Fruit fly (Drosophila melanogaster): ENCODE measurements around the gene smo.

smo gene

DNA sequence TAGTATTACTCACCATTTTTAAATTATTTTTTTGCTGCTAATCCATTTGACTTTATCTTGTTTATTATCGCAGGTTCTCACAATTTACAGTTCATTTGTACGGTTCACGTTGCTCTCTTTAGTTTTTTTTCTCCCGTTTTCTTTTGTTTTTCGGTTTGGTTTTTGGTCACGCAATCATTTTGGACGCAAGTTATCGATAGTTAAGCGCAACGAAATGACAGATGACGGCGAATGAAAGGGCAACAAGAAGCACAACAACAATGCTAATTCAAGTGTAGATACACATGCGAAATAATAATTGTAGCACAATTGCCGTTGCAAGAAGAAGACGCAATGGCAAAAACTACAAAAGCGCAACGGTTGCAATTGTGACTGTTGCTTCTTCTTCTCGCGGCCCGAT lies 28.8 kb upstream of the smo start:
- TF ChIP-seq CG9948 (tag; optimal IDR thresholded peaks at IDR 0.05) = no peak
- TF ChIP-seq CG10348 (GFP tag; IDR thresholded peaks at IDR 0.05) = no peak
- no peak for TF ChIP-seq Ets98B (GFP tag; IDR thresholded peaks at IDR 0.05)
- TF ChIP-seq D1 (tag; optimal IDR thresholded peaks at IDR 0.05) = no peak
- TF ChIP-seq CG17806 (tag; optimal IDR thresholded peaks at IDR 0.05) = no peak
- no peak for TF ChIP-seq CG15710 (tag; optimal IDR thresholded peaks at IDR 0.05)
- TF ChIP-seq fd96Ca (GFP tag; IDR thresholded peaks at IDR 0.05) = no peak
- no peak for TF ChIP-seq Snoo (tag; optimal IDR thresholded peaks at IDR 0.05)
- no peak for TF ChIP-seq CG12605 (GFP tag; IDR thresholded peaks at IDR 0.05)
- no peak for TF ChIP-seq CG4496 (GFP tag; IDR thresholded peaks at IDR 0.05)
- no peak for TF ChIP-seq gl (tag; optimal IDR thresholded peaks at IDR 0.05)
- no peak for TF ChIP-seq CG14655 (GFP tag; optimal IDR thresholded peaks at IDR 0.05)
- no peak for TF ChIP-seq CG8301 (tag; optimal IDR thresholded peaks at IDR 0.05)

DNA sequence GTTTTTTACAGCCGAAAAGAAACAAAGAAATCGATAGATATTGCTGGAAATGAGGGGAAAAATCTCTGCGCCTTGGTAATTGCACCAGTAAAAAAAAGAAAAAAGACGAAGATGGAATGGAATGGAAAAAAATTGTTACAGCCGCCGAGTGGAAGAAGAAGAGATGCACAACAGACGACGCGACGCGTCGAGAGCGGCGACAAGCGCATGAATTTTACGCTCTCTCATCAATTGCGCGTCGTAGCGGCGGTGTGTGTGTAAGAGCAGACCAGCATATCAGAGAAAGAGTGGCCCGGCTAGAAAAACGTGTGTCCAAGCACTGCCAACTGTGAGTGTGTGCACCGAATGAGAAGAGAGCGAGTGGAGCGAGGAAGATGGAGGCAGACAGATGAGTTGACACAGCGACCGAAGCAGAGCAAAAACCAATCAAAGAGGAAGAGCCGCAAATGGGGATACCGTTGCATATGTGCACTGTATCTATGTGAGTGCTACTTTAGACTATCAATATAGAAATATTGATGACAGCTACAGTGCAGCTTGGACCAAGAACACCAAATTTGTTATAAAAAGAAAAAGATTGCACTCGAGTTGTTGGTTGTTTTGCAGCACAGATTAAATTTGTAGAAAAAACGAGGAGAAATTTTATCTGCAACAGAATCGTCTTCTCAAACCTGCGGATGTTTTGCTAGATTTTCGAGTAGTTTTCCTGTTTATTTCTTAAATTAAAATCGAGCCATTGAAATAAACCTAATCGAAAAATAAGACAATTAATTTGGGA lies 28.1 kb upstream of the smo start:
- TF ChIP-seq Pif1A (GFP tag; optimal IDR thresholded peaks at IDR 0.05) (peak; percentile 76), CG14655 (GFP tag; optimal IDR thresholded peaks at IDR 0.05) (peak; percentile 75), CG9948 (tag; optimal IDR thresholded peaks at IDR 0.05) (peak; percentile 64), CG10348 (GFP tag; IDR thresholded peaks at IDR 0.05) (no peak), EcR (GFP tag; optimal IDR thresholded peaks at IDR 0.05) (peak; percentile 82), rn (GFP tag; IDR thresholded peaks at IDR 0.05) (peak; percentile 28; the same call in 1 of the 2 replicates), Snoo (tag; optimal IDR thresholded peaks at IDR 0.05) (no peak), fd96Ca (GFP tag; IDR thresholded peaks at IDR 0.05) (peak; percentile 72), Ets98B (GFP tag; IDR thresholded peaks at IDR 0.05) (peak; percentile 50), CG8159 (tag; optimal IDR thresholded peaks at IDR 0.05) (peak; percentile 31), CG15710 (tag; optimal IDR thresholded peaks at IDR 0.05) (peak; percentile 16), D1 (tag; optimal IDR thresholded peaks at IDR 0.05) (no peak), Pif1B (GFP tag; optimal IDR thresholded peaks at IDR 0.05) (peak; percentile 40), CG8301 (tag; optimal IDR thresholded peaks at IDR 0.05) (peak; percentile 75), CG32121 (GFP tag; IDR thresholded peaks at IDR 0.05) (peak; percentile 41; the same call in 1 of the 2 replicates), CG12605 (GFP tag; IDR thresholded peaks at IDR 0.05) (peak; percentile 32), CG34367 (tag; optimal IDR thresholded peaks at IDR 0.05) (peak; percentile 23), CG13204 (GFP tag; optimal IDR thresholded peaks at IDR 0.05) (peak; percentile 81), CG4496 (GFP tag; IDR thresholded peaks at IDR 0.05) (peak; percentile 68), CG17806 (tag; optimal IDR thresholded peaks at IDR 0.05) (peak; percentile 40), gl (tag; optimal IDR thresholded peaks at IDR 0.05) (peak; percentile 38)

DNA sequence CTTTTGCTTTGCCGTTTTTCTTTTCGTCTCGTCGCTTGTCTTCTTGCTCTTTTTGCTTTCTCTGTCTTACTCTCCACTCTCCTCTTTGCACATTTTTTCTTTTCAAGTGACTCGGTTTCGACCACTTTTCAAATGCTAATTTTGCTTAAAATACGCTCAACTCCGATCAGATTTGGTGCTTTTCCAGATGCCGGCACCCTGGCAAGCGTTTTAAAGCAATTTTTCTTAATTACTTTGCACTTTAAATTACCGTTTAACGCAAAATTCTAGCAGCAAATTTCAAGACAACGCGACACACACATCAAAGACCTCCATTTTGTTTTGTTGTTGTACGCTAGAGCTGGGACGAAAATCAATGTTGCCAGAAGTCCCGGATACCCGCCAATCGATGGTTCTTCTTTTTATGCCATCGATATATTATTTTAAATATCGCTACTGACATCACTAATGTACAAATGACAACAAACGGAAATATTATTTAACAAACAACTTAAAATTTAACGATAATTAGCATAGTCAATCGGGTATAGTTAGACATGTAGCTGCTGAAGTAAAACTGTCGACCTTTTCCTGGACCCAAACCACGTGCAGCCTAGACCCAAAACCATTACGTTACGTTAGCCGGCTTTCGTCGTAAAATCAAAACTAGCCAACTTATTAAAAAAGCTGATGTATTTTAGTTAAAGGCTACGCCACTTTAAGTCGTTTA lies 26.7 kb upstream of the smo start, which contains the start of gene kis:
Gene kis, minus strand, starts transcription at position 317 of the 709 bp plus-strand sequence.
- TF ChIP-seq fd96Ca (GFP tag; IDR thresholded peaks at IDR 0.05) (no peak; the same call in 2 of the 3 replicates), Pif1B (GFP tag; optimal IDR thresholded peaks at IDR 0.05) (no peak), Ets98B (GFP tag; IDR thresholded peaks at IDR 0.05) (0 out of 2 replicates have a peak, but pooled peaks have one; percentile 10), D1 (tag; optimal IDR thresholded peaks at IDR 0.05) (no peak), CG12605 (GFP tag; IDR thresholded peaks at IDR 0.05) (no peak; the same call in 1 of the 2 replicates), CG8159 (tag; optimal IDR thresholded peaks at IDR 0.05) (peak; percentile 39), CG15710 (tag; optimal IDR thresholded peaks at IDR 0.05) (peak; percentile 16), CG32121 (GFP tag; IDR thresholded peaks at IDR 0.05) (no peak), CG10348 (GFP tag; IDR thresholded peaks at IDR 0.05) (no peak), CG14655 (GFP tag; optimal IDR thresholded peaks at IDR 0.05) (peak; percentile 28), CG34367 (tag; optimal IDR thresholded peaks at IDR 0.05) (no peak), CG8301 (tag; optimal IDR thresholded peaks at IDR 0.05) (no peak), rn (GFP tag; IDR thresholded peaks at IDR 0.05) (no peak), EcR (GFP tag; optimal IDR thresholded peaks at IDR 0.05) (peak; percentile 55), CG9948 (tag; optimal IDR thresholded peaks at IDR 0.05) (no peak), CG13204 (GFP tag; optimal IDR thresholded peaks at IDR 0.05) (no peak), CG4496 (GFP tag; IDR thresholded peaks at IDR 0.05) (no peak; the same call in 2 of the 3 replicates), CG17806 (tag; optimal IDR thresholded peaks at IDR 0.05) (peak; percentile 1), Pif1A (GFP tag; optimal IDR thresholded peaks at IDR 0.05) (no peak), Snoo (tag; optimal IDR thresholded peaks at IDR 0.05) (no peak), gl (tag; optimal IDR thresholded peaks at IDR 0.05) (peak; percentile 30)

DNA sequence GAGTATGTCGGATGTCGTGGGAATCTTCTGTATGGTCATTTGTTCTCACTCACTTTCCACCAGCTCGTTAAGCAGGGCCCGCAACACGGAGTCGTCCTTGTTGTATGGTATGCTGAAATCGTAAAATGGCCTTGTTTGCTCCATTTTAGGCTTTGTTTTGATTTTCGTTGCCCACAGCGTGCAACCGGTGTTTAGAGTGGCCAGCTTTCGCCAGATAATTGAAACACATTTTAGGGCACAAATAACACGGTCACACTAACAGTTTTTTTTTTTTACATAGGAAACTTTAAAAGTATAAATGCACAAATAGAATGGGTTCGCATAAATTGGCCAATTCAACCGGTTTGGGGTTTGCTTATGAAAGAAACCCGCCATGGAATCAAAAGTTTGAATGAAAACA lies 25.2 kb upstream of the smo start, which contains the start of gene Rpp30:
Gene Rpp30, minus strand, starts transcription at position 200 of the 400 bp plus-strand sequence.
- no peak for TF ChIP-seq CG14655 (GFP tag; optimal IDR thresholded peaks at IDR 0.05)
- TF ChIP-seq CG8301 (tag; optimal IDR thresholded peaks at IDR 0.05) = no peak
- no peak for TF ChIP-seq CG12605 (GFP tag; IDR thresholded peaks at IDR 0.05)
- TF ChIP-seq Snoo (tag; optimal IDR thresholded peaks at IDR 0.05) = no peak
- TF ChIP-seq Ets98B (GFP tag; IDR thresholded peaks at IDR 0.05) = no peak
- TF ChIP-seq D1 (tag; optimal IDR thresholded peaks at IDR 0.05) = no peak
- no peak for TF ChIP-seq Pif1B (GFP tag; optimal IDR thresholded peaks at IDR 0.05)
- TF ChIP-seq CG34367 (tag; optimal IDR thresholded peaks at IDR 0.05) = no peak
- TF ChIP-seq CG4496 (GFP tag; IDR thresholded peaks at IDR 0.05) = no peak
- no peak for TF ChIP-seq CG13204 (GFP tag; optimal IDR thresholded peaks at IDR 0.05)
- no peak for TF ChIP-seq gl (tag; optimal IDR thresholded peaks at IDR 0.05)
- no peak for TF ChIP-seq CG17806 (tag; optimal IDR thresholded peaks at IDR 0.05)
- no peak for TF ChIP-seq CG9948 (tag; optimal IDR thresholded peaks at IDR 0.05)
- TF ChIP-seq rn (GFP tag; IDR thresholded peaks at IDR 0.05) = no peak
- TF ChIP-seq CG15710 (tag; optimal IDR thresholded peaks at IDR 0.05) = no peak
- no peak for TF ChIP-seq Pif1A (GFP tag; optimal IDR thresholded peaks at IDR 0.05)
- no peak for TF ChIP-seq CG10348 (GFP tag; IDR thresholded peaks at IDR 0.05)
- TF ChIP-seq CG32121 (GFP tag; IDR thresholded peaks at IDR 0.05) = no peak
- no peak for TF ChIP-seq EcR (GFP tag; optimal IDR thresholded peaks at IDR 0.05)
